Fruit fly (Drosophila melanogaster) whole organism, adult: ENCODE data around the gene CG7069.

Experiments
- CG11617 ChIP-seq: fragments of 200-800 bp; sonication (Bioruptor generic); optimal IDR thresholded peaks from 2 replicates; lab custom pipeline; 2017; ENCODE audit warnings: mild to moderate bottlenecking, missing biosample characterization, missing genetic modification reagents, missing genetic modification characterization
- CG14711 ChIP-seq: fragments of 200-800 bp; sonication (Bioruptor generic); optimal IDR thresholded peaks from 2 replicates; lab custom pipeline; 2018; ENCODE audit warnings: missing biosample characterization, mild to moderate bottlenecking, missing genetic modification characterization, moderate library complexity
- CG33017 ChIP-seq: fragments of 200-800 bp; sonication (Bioruptor generic); optimal IDR thresholded peaks from 2 replicates; lab custom pipeline; 2018; ENCODE audit warnings: missing biosample characterization, mild to moderate bottlenecking, missing genetic modification characterization, moderate library complexity
- CG5204 ChIP-seq: fragments of 200-800 bp; sonication (Bioruptor generic); optimal IDR thresholded peaks from 2 replicates; lab custom pipeline; 2016; ENCODE audit warnings: missing biosample characterization, missing genetic modification characterization
- CG7101 ChIP-seq: fragments of 200-800 bp; sonication (Bioruptor generic); optimal IDR thresholded peaks from 2 replicates; lab custom pipeline; 2018; ENCODE audit warnings: missing biosample characterization, mild to moderate bottlenecking, missing genetic modification characterization, moderate library complexity
- Hr96 ChIP-seq: fragments of 200-800 bp; sonication (Bioruptor generic); optimal IDR thresholded peaks from 2 replicates; lab custom pipeline; 2016; ENCODE audit warnings: missing biosample characterization, missing genetic modification characterization
- Mnt ChIP-seq: fragments of 200-800 bp; sonication (Bioruptor generic); optimal IDR thresholded peaks from 2 replicates; lab custom pipeline; 2016; ENCODE audit warnings: missing biosample characterization, mild to moderate bottlenecking, missing genetic modification characterization
- bab1 ChIP-seq: fragments of 200-800 bp; sonication (Bioruptor generic); optimal IDR thresholded peaks from 3 replicates; lab custom pipeline; 2019; ENCODE audit warnings: missing biosample characterization, mild to moderate bottlenecking, missing genetic modification characterization, moderate library complexity
- cnc ChIP-seq, 2 experiments: fragments of >200 bp; optimal IDR thresholded peaks; 2 replicates each; lab custom pipeline; 2017
- kay ChIP-seq: fragments of 200-800 bp; sonication (Bioruptor generic); peaks from one replicate; lab custom pipeline; 2016; ENCODE audit warnings: missing biosample characterization, missing genetic modification characterization, borderline replicate concordance
- ovo ChIP-seq: fragments of 200-800 bp; sonication (Bioruptor generic); optimal IDR thresholded peaks from 2 replicates; lab custom pipeline; 2016; ENCODE audit warnings: missing biosample characterization, missing genetic modification characterization
- pad ChIP-seq: fragments of 200-800 bp; sonication (Bioruptor generic); optimal IDR thresholded peaks from 3 replicates; lab custom pipeline; 2017; ENCODE audit warnings: missing biosample characterization, missing genetic modification characterization, mild to moderate bottlenecking, moderate library complexity, missing genetic modification reagents
- tj ChIP-seq: fragments of 200-800 bp; sonication (Bioruptor generic); optimal IDR thresholded peaks from 3 replicates; lab custom pipeline; 2017; ENCODE audit warnings: missing biosample characterization, mild to moderate bottlenecking, missing genetic modification characterization, moderate library complexity

dm6 chr3R:22424602-22425190 is 52.1 kb downstream of the CG7069 start, which contains the start of gene pinta:
- TF ChIP-seq CG7101 (tag; lab: Kevin White, UChicago) (no peak), Mnt (GFP tag; lab: Kevin White, UChicago) (peak; percentile 60), tj (GFP tag; lab: Kevin White, UChicago) (peak; percentile 97), CG33017 (tag; lab: Kevin White, UChicago) (no peak), CG5204 (no peak), Hr96 (no peak), kay (GFP tag; lab: Kevin White, UChicago) (no peak), pad (GFP tag; lab: Kevin White, UChicago) (no peak), CG14711 (no peak), cnc (optimal IDR thresholded peaks at IDR 0.05; lab: Kevin White, UChicago) (no peak), bab1 (GFP tag; lab: Kevin White, UChicago) (peak; percentile 8), CG11617 (GFP tag; lab: Kevin White, UChicago) (no peak), ovo (GFP tag; lab: Kevin White, UChicago) (no peak)
